Fruit fly (Drosophila melanogaster) whole organism: ENCODE data around the gene CG12224.

Source experiments
- CG8478 ChIP-seq: fragments of >200 bp; optimal IDR thresholded peaks from 2 replicates; lab custom pipeline; 2018; ENCODE audit warnings: inconsistent platforms
- EcR ChIP-seq, 2 experiments: fragments of >200 bp; optimal IDR thresholded peaks; 2 replicates each; lab custom pipeline; 2017; ENCODE audit warnings: missing biosample characterization in 2 of 2, missing genetic modification characterization in 2 of 2, missing genetic modification reagents in 2 of 2
- pan ChIP-seq: fragments of >200 bp; optimal IDR thresholded peaks from 2 replicates; lab custom pipeline; 2017
- psq ChIP-seq: fragments of >200 bp; optimal IDR thresholded peaks from 2 replicates; lab custom pipeline; 2017
- usp ChIP-seq: fragments of >200 bp; optimal IDR thresholded peaks from 2 replicates; lab custom pipeline; 2017; ENCODE audit warnings: missing biosample characterization, missing genetic modification characterization, mixed read lengths

- TF ChIP-seq psq (lab: Kevin White, UChicago) (no peak), EcR (GFP tag; optimal IDR thresholded peaks at IDR 0.05; lab: Kevin White, UChicago) (no peak), CG8478 (lab: Kevin White, UChicago) (no peak), pan (lab: Kevin White, UChicago) (no peak), usp (GFP tag; lab: Kevin White, UChicago) (no peak)
Observed at dm6 chr3R:11947079-11947869, 34.6 kb downstream of the CG12224 start.
